Worm (Caenorhabditis elegans) whole organism, young adult: ENCODE results near the gene mrps-35.
A peak's percentile ranks its signal among the peaks of the same experiment; 100 is the strongest.

Experiments
- B0019.2 ChIP-seq: fragments of 200-800 bp; sonication (Bioruptor generic); conservative IDR thresholded peaks from 2 replicates; pipeline ENCODE4 v1.3.6; 2022; ENCODE audit warnings: missing genetic modification reagents, missing genetic modification characterization, missing compliant biosample characterization
- B0035.1 ChIP-seq: sonication (generic microtip); optimal IDR thresholded peaks from 2 replicates; lab custom pipeline; 2016; ENCODE audit warnings: missing genetic modification characterization, mild to moderate bottlenecking, missing compliant biosample characterization, missing genotype, missing genetic modification reagents
- B0261.1 ChIP-seq: sonication (generic microtip); optimal IDR thresholded peaks from 2 replicates; lab custom pipeline; 2016; ENCODE audit warnings: mild to moderate bottlenecking, missing genetic modification characterization, moderate library complexity, missing compliant biosample characterization
- C17E4.6 ChIP-seq: fragments of 200-800 bp; sonication (Bioruptor generic); IDR thresholded peaks from 2 replicates; pipeline ENCODE4 v1.3.6; 2022; ENCODE audit warnings: missing genetic modification reagents, missing genetic modification characterization, missing compliant biosample characterization
- D2030.7 ChIP-seq: fragments of 200-800 bp; sonication (Bioruptor generic); IDR thresholded peaks from 2 replicates; pipeline ENCODE4 v1.3.6; 2022; ENCODE audit warnings: missing genetic modification reagents, missing genetic modification characterization, missing compliant biosample characterization
- F10E7.11 ChIP-seq: sonication (generic microtip); optimal IDR thresholded peaks from 2 replicates; lab custom pipeline; 2017; ENCODE audit warnings: mild to moderate bottlenecking, missing genetic modification characterization, moderate library complexity, missing compliant biosample characterization
- F33H1.4 ChIP-seq: fragments of 200-800 bp; sonication (Bioruptor generic); IDR thresholded peaks from 2 replicates; pipeline ENCODE4 v1.3.6; 2022; ENCODE audit warnings: missing genetic modification reagents, missing genetic modification characterization, missing compliant biosample characterization
- F37B4.10 ChIP-seq: fragments of 200-800 bp; sonication (Bioruptor generic); IDR thresholded peaks from 2 replicates; pipeline ENCODE4 v1.3.6; 2022; ENCODE audit warnings: missing genetic modification characterization, missing compliant biosample characterization
- F49E8.2 ChIP-seq: sonication (generic microtip); optimal IDR thresholded peaks from 3 replicates; lab custom pipeline; 2017; ENCODE audit warnings: missing genetic modification characterization, mild to moderate bottlenecking, missing compliant biosample characterization, antibody characterized with exemption, moderate library complexity; ENCODE audit not compliant: insufficient read depth
- K11D2.4 ChIP-seq: fragments of 200-800 bp; sonication (Bioruptor generic); IDR thresholded peaks from 2 replicates; pipeline ENCODE4 v1.3.6; 2022; ENCODE audit warnings: missing genetic modification reagents, missing genetic modification characterization, missing compliant biosample characterization
- T26A5.8 ChIP-seq: sonication (generic microtip); optimal IDR thresholded peaks from 2 replicates; lab custom pipeline; 2016; ENCODE audit warnings: missing genetic modification characterization, missing compliant biosample characterization
- Y53G8AR.9 ChIP-seq: fragments of 200-800 bp; sonication (Bioruptor generic); conservative IDR thresholded peaks from 2 replicates; pipeline ENCODE4 v1.3.6; 2022; ENCODE audit warnings: missing genetic modification reagents, missing genetic modification characterization, missing compliant biosample characterization
- attf-5 ChIP-seq: fragments of 200-800 bp; sonication (Bioruptor generic); optimal IDR thresholded peaks from 2 replicates; lab custom pipeline; 2018; ENCODE audit warnings: mild to moderate bottlenecking, missing genetic modification characterization, missing compliant biosample characterization
- bed-1 ChIP-seq: fragments of 200-800 bp; sonication (Bioruptor generic); IDR thresholded peaks from 2 replicates; pipeline ENCODE4 v1.3.6; 2022; ENCODE audit warnings: missing genetic modification reagents, missing genetic modification characterization, missing compliant biosample characterization
- cebp-2 ChIP-seq: fragments of 200-800 bp; sonication (Bioruptor generic); IDR thresholded peaks from 2 replicates; pipeline ENCODE4 v1.3.6; 2022; ENCODE audit warnings: missing genetic modification characterization, missing compliant biosample characterization
- ceh-27 ChIP-seq: fragments of 200-800 bp; sonication (Bioruptor generic); optimal IDR thresholded peaks from 2 replicates; lab custom pipeline; 2018; ENCODE audit warnings: mild to moderate bottlenecking, missing genetic modification characterization, moderate library complexity, missing compliant biosample characterization
- chd-7 ChIP-seq: sonication (generic microtip); optimal IDR thresholded peaks from 2 replicates; lab custom pipeline; 2016; ENCODE audit warnings: mild to moderate bottlenecking, missing genetic modification characterization, moderate library complexity, missing compliant biosample characterization
- dox-1 ChIP-seq: fragments of 200-800 bp; sonication (Bioruptor generic); IDR thresholded peaks from 2 replicates; pipeline ENCODE4 v1.3.6; 2022; ENCODE audit warnings: missing genetic modification reagents, missing genetic modification characterization, missing compliant biosample characterization
- ekl-4 ChIP-seq: fragments of 200-800 bp; sonication (Bioruptor generic); IDR thresholded peaks from 2 replicates; pipeline ENCODE4 v1.3.6; 2022; ENCODE audit warnings: missing genetic modification reagents, missing genetic modification characterization, missing compliant biosample characterization
- hmg-1.2 ChIP-seq: fragments of 200-800 bp; sonication (Bioruptor generic); IDR thresholded peaks from 2 replicates; pipeline ENCODE4 v1.3.6; 2022; ENCODE audit warnings: missing genetic modification reagents, missing genetic modification characterization, missing compliant biosample characterization
- hmg-20 ChIP-seq: fragments of 200-800 bp; sonication (Bioruptor generic); IDR thresholded peaks from 2 replicates; pipeline ENCODE4 v1.3.6; 2022; ENCODE audit warnings: missing genetic modification reagents, missing genetic modification characterization, missing compliant biosample characterization
- hsf-1 ChIP-seq: fragments of 200-800 bp; sonication (Bioruptor generic); IDR thresholded peaks from 2 replicates; pipeline ENCODE4 v1.3.6; 2022; ENCODE audit warnings: missing genetic modification reagents, missing genetic modification characterization, missing compliant biosample characterization
- lag-1 ChIP-seq: fragments of 200-800 bp; sonication (Bioruptor generic); IDR thresholded peaks from 2 replicates; pipeline ENCODE4 v1.3.6; 2022; ENCODE audit warnings: missing genetic modification reagents, missing genetic modification characterization, missing compliant biosample characterization
- let-526 ChIP-seq: fragments of 200-800 bp; sonication (Bioruptor generic); IDR thresholded peaks from 2 replicates; pipeline ENCODE4 v1.3.6; 2022; ENCODE audit warnings: missing genetic modification reagents, missing genetic modification characterization, missing compliant biosample characterization
- lin-26 ChIP-seq: fragments of 200-800 bp; sonication (Bioruptor generic); IDR thresholded peaks from 2 replicates; pipeline ENCODE4 v1.3.6; 2022; ENCODE audit warnings: missing genetic modification reagents, missing genetic modification characterization, missing compliant biosample characterization
- lin-35 ChIP-seq, 3 experiments: fragments of 150-350 bp in 2 of 3; sonication (generic microtip) in 1 of 3; optimal IDR thresholded peaks; 2 replicates each; lab custom pipeline; 2014 to 2018; ENCODE audit warnings: missing biosample characterization in 3 of 3, missing genetic modification characterization in 3 of 3, missing genetic modification reagents in 3 of 3
- lin-40 ChIP-seq: sonication (generic microtip); optimal IDR thresholded peaks from 2 replicates; lab custom pipeline; 2016; ENCODE audit warnings: missing genetic modification characterization, mild to moderate bottlenecking, missing compliant biosample characterization, missing genotype, missing genetic modification reagents
- madf-10 ChIP-seq: sonication (generic microtip); optimal IDR thresholded peaks from 2 replicates; lab custom pipeline; 2016; ENCODE audit warnings: mild to moderate bottlenecking, missing genetic modification characterization, missing compliant biosample characterization
- madf-3 ChIP-seq: fragments of 200-800 bp; sonication (Bioruptor generic); IDR thresholded peaks from 2 replicates; pipeline ENCODE4 v1.3.6; 2022; ENCODE audit warnings: missing genetic modification reagents, missing genetic modification characterization, missing compliant biosample characterization
- madf-6 ChIP-seq: fragments of 200-800 bp; sonication (Bioruptor generic); IDR thresholded peaks from 2 replicates; pipeline ENCODE4 v1.3.6; 2022; ENCODE audit warnings: missing genetic modification reagents, missing genetic modification characterization, missing compliant biosample characterization
- mcd-1 ChIP-seq: fragments of 200-800 bp; sonication (Bioruptor generic); IDR thresholded peaks from 2 replicates; pipeline ENCODE4 v1.3.6; 2022; ENCODE audit warnings: missing genetic modification reagents, missing genetic modification characterization, missing compliant biosample characterization
- nfyb-1 ChIP-seq: fragments of 200-800 bp; sonication (Bioruptor generic); IDR thresholded peaks from 2 replicates; pipeline ENCODE4 v1.3.6; 2022; ENCODE audit warnings: missing genetic modification reagents, missing genetic modification characterization, missing compliant biosample characterization
- nhr-90 ChIP-seq: sonication (generic microtip); optimal IDR thresholded peaks from 2 replicates; lab custom pipeline; 2016; ENCODE audit warnings: missing genotype, mild to moderate bottlenecking, missing genetic modification characterization, missing compliant biosample characterization
- snpc-4 ChIP-seq, 5 experiments: fragments of 150-350 bp in 1 of 5; sonication (generic microtip) in 4 of 5; optimal IDR thresholded peaks; 2 replicates each; lab custom pipeline; 2014 to 2018; ENCODE audit warnings: missing genetic modification characterization in 5 of 5, missing biosample characterization in 3 of 5, antibody characterized with exemption in 2 of 5, mild to moderate bottlenecking in 2 of 5, missing compliant biosample characterization in 2 of 5, missing genotype in 2 of 5, moderate library complexity in 2 of 5, missing genetic modification reagents in 1 of 5
- sptf-2 ChIP-seq: fragments of 200-800 bp; sonication (Bioruptor generic); optimal IDR thresholded peaks from 2 replicates; lab custom pipeline; 2018; ENCODE audit warnings: mild to moderate bottlenecking, missing genetic modification characterization, missing compliant biosample characterization
- unc-130 ChIP-seq: sonication (generic microtip); optimal IDR thresholded peaks from 2 replicates; lab custom pipeline; 2016; ENCODE audit warnings: missing genetic modification reagents, missing genetic modification characterization, missing compliant biosample characterization
- xnd-1 ChIP-seq: sonication (generic microtip); optimal IDR thresholded peaks from 2 replicates; lab custom pipeline; 2016; ENCODE audit warnings: missing genotype, missing genetic modification reagents, missing genetic modification characterization, missing compliant biosample characterization
- zfh-2 ChIP-seq: fragments of 200-800 bp; sonication (Bioruptor generic); conservative IDR thresholded peaks from 2 replicates; pipeline ENCODE4 v1.3.6; 2022; ENCODE audit warnings: missing genetic modification reagents, missing genetic modification characterization, missing compliant biosample characterization
- ztf-26 ChIP-seq: sonication (generic microtip); optimal IDR thresholded peaks from 2 replicates; lab custom pipeline; 2017; ENCODE audit warnings: missing genetic modification characterization, missing compliant biosample characterization
- ztf-6 ChIP-seq: fragments of 200-800 bp; sonication (Bioruptor generic); IDR thresholded peaks from 2 replicates; pipeline ENCODE4 v1.3.6; 2022; ENCODE audit warnings: missing genetic modification reagents, missing genetic modification characterization, missing compliant biosample characterization

The mrps-35 gene

ce11 chrV:18980091-18980490, 1.0 kb upstream of the mrps-35 start:
- 0 out of 2 replicates have a peak, but pooled peaks have one; percentile 25 for TF ChIP-seq bed-1 (GFP tag; lab: Robert Waterston, UW)
- 0 out of 2 replicates have a peak, but pooled peaks have one; percentile 15 for TF ChIP-seq madf-6 (GFP tag; lab: Robert Waterston, UW)
- TF ChIP-seq madf-3 (GFP tag; lab: Robert Waterston, UW) = peak; percentile 8; the same call in 1 of the 2 replicates
- TF ChIP-seq let-526 (GFP tag; lab: Robert Waterston, UW) = 0 out of 2 replicates have a peak, but pooled peaks have one; percentile 17
- TF ChIP-seq lin-26 (GFP tag; lab: Robert Waterston, UW) = 0 out of 2 replicates have a peak, but pooled peaks have one; percentile 22
- 0 out of 2 replicates have a peak, but pooled peaks have one; percentile 9 for TF ChIP-seq K11D2.4 (GFP tag; lab: Robert Waterston, UW)
- TF ChIP-seq F33H1.4 (GFP tag; lab: Robert Waterston, UW) = 0 out of 2 replicates have a peak, but pooled peaks have one; percentile 22

- no peak for TF ChIP-seq B0261.1 (tag; lab: Kevin White, UChicago)
Observed at ce11 chrV:18981736-18982135, 630 bp downstream of the mrps-35 start.

ce11 chrV:18986103-18986502, 5.0 kb downstream of the mrps-35 start:
- TF ChIP-seq Y53G8AR.9 (GFP tag; lab: Robert Waterston, UW) (0 out of 2 replicates have a peak, but pooled peaks have one; percentile 54), hsf-1 (GFP tag; lab: Robert Waterston, UW) (no peak)
- TF ChIP-seq, all 124 proteins: peak for 1

- TF ChIP-seq C17E4.6 = no peak
- no peak for TF ChIP-seq sptf-2
- no peak for TF ChIP-seq chd-7 (tag; lab: Kevin White, UChicago)
- TF ChIP-seq madf-10 (tag; lab: Kevin White, UChicago) = peak; percentile 2
- TF ChIP-seq B0019.2 (GFP tag; lab: Robert Waterston, UW) = no peak; the same call in 1 of the 2 replicates
- peak; percentile 85 for TF ChIP-seq dox-1 (GFP tag; lab: Robert Waterston, UW)
- TF ChIP-seq F37B4.10 (GFP tag; lab: Robert Waterston, UW) = 0 out of 2 replicates have a peak, but pooled peaks have one; percentile 33
- TF ChIP-seq zfh-2 (GFP tag; lab: Robert Waterston, UW) = 0 out of 2 replicates have a peak, but pooled peaks have one; percentile 34
- TF ChIP-seq T26A5.8 = no peak
- no peak for TF ChIP-seq unc-130 (GFP tag; lab: Kevin White, UChicago)
- no peak for TF ChIP-seq F49E8.2 (tag; lab: Kevin White, UChicago)
- TF ChIP-seq B0261.1 (tag; lab: Kevin White, UChicago) = peak; percentile 1
- TF ChIP-seq snpc-4 (GFP tag; optimal IDR thresholded peaks at IDR 0.05; lab: Kevin White, UChicago) = no peak
- TF ChIP-seq snpc-4 (tag; optimal IDR thresholded peaks at IDR 0.05; lab: Kevin White, UChicago) = peak in 3 of 4 experiments; percentile 36 to 66 (median 54)
- TF ChIP-seq ztf-26 (tag; lab: Kevin White, UChicago) = peak; percentile 46
- TF ChIP-seq lin-40 (tag; lab: Kevin White, UChicago) = peak; percentile 82
- peak; percentile 78 for TF ChIP-seq D2030.7 (GFP tag; lab: Robert Waterston, UW)
- 0 out of 2 replicates have a peak, but pooled peaks have one; percentile 58 for TF ChIP-seq hmg-20
- TF ChIP-seq mcd-1 (GFP tag; lab: Robert Waterston, UW) = peak; percentile 85
- peak; percentile 24 for TF ChIP-seq xnd-1 (tag; lab: Kevin White, UChicago)
- no peak for TF ChIP-seq nhr-90 (tag; lab: Kevin White, UChicago)
- TF ChIP-seq nfyb-1 (GFP tag; lab: Robert Waterston, UW) = peak; percentile 65
- TF ChIP-seq hmg-1.2 (GFP tag; lab: Robert Waterston, UW) = peak; percentile 43; the same call in 1 of the 2 replicates
- TF ChIP-seq lag-1 (GFP tag; lab: Robert Waterston, UW) = no peak
- no peak for TF ChIP-seq F10E7.11 (tag; lab: Kevin White, UChicago)
- peak; percentile 74 for TF ChIP-seq attf-5
- TF ChIP-seq ekl-4 (GFP tag; lab: Robert Waterston, UW) = no peak; the same call in 1 of the 2 replicates
- TF ChIP-seq ztf-6 (GFP tag; lab: Robert Waterston, UW) = no peak
- TF ChIP-seq lin-35 (GFP tag; optimal IDR thresholded peaks at IDR 0.05; lab: Kevin White, UChicago) = peak in 1 of 3 experiments; percentile 77
- TF ChIP-seq B0035.1 (tag; lab: Kevin White, UChicago) = no peak
- TF ChIP-seq cebp-2 (GFP tag; lab: Robert Waterston, UW) = no peak
- peak; percentile 25 for TF ChIP-seq ceh-27
- peak; percentile 94 for TF ChIP-seq Y53G8AR.9 (GFP tag; lab: Robert Waterston, UW)
Observed at ce11 chrV:18990238-18990901, 9.3 kb downstream of the mrps-35 start, which contains the start of the genes reps-1 and Y39B6A.37. Gene reps-1 (minus strand): TSS chrV:18990500. Gene Y39B6A.37 (plus strand): TSS chrV:18990851.
